Worm (Caenorhabditis elegans): ENCODE results near the gene ubc-7.

- no peak for TF ChIP-seq unc-130 (GFP tag; optimal IDR thresholded peaks at IDR 0.05)
- no peak for TF ChIP-seq ceh-79 (tag; optimal IDR thresholded peaks at IDR 0.05)
- no peak for TF ChIP-seq sea-2 (GFP tag; IDR thresholded peaks at IDR 0.05)
- no peak for TF ChIP-seq lin-26 (GFP tag; IDR thresholded peaks at IDR 0.05)
- peak; percentile 49 for TF ChIP-seq K12H6.12 (tag; optimal IDR thresholded peaks at IDR 0.05)
- TF ChIP-seq tlf-1 (GFP tag; optimal IDR thresholded peaks at IDR 0.05), result no peak
- TF ChIP-seq F39B2.1 (GFP tag; IDR thresholded peaks at IDR 0.05), result no peak
- TF ChIP-seq Y95B8A.8 (GFP tag; IDR thresholded peaks at IDR 0.05), result no peak
- no peak for TF ChIP-seq F22D6.2 (tag; optimal IDR thresholded peaks at IDR 0.05)
- no peak for TF ChIP-seq F55B11.4 (tag; optimal IDR thresholded peaks at IDR 0.05; ENCODE audit: borderline replicate concordance, insufficient read depth)
- TF ChIP-seq T26A5.8 (tag; optimal IDR thresholded peaks at IDR 0.05), result no peak
- TF ChIP-seq ama-1 (optimal IDR thresholded peaks at IDR 0.05), result no peak
- TF ChIP-seq ama-1 (GFP tag; optimal IDR thresholded peaks at IDR 0.05), result no peak
- no peak for TF ChIP-seq hmg-1.2 (GFP tag; IDR thresholded peaks at IDR 0.05)
- no peak for TF ChIP-seq ets-4 (GFP tag; optimal IDR thresholded peaks at IDR 0.05)
Measured at ce11 chrIII:9665490-9666179, 34.7 kb upstream of the ubc-7 start.
